Worm (Caenorhabditis elegans) whole organism, early embryonic: ENCODE data around the gene ZK402.2.

Source experiments
- B0310.2 ChIP-seq: sonication (generic microtip); optimal IDR thresholded peaks from 2 replicates; lab custom pipeline; 2016; ENCODE audit warnings: mild to moderate bottlenecking, missing genetic modification characterization, missing compliant biosample characterization
- aly-1 ChIP-seq: sonication (generic microtip); optimal IDR thresholded peaks from 2 replicates; lab custom pipeline; 2016; ENCODE audit warnings: missing genetic modification characterization, missing compliant biosample characterization
- ama-1 ChIP-seq: fragments of 150-350 bp; optimal IDR thresholded peaks from 2 replicates; lab custom pipeline; 2014
- ceh-36 ChIP-seq: sonication (generic microtip); optimal IDR thresholded peaks from 2 replicates; lab custom pipeline; 2016; ENCODE audit warnings: missing genetic modification characterization, inconsistent platforms, missing compliant biosample characterization
- ets-7 ChIP-seq: sonication (generic microtip); optimal IDR thresholded peaks from 2 replicates; lab custom pipeline; 2016; ENCODE audit warnings: missing genotype, missing genetic modification characterization, missing compliant biosample characterization
- flt-1 ChIP-seq: fragments of 200-800 bp; sonication (Bioruptor generic); IDR thresholded peaks from 2 replicates; pipeline ENCODE4 v1.3.6; 2022; ENCODE audit warnings: missing genetic modification characterization, missing compliant biosample characterization
- hmbx-1 ChIP-seq: sonication (generic microtip); optimal IDR thresholded peaks from 2 replicates; lab custom pipeline; 2016; ENCODE audit warnings: mild to moderate bottlenecking, missing genetic modification characterization, missing compliant biosample characterization
- hmg-4 ChIP-seq: fragments of 200-800 bp; sonication (Bioruptor generic); optimal IDR thresholded peaks from 2 replicates; lab custom pipeline; 2018; ENCODE audit warnings: mild to moderate bottlenecking, missing genetic modification characterization, missing compliant biosample characterization
- pes-1 ChIP-seq: fragments of 200-800 bp; sonication (Bioruptor generic); IDR thresholded peaks from 2 replicates; pipeline ENCODE4 v1.3.6; 2022; ENCODE audit warnings: missing genetic modification reagents, missing genetic modification characterization, missing compliant biosample characterization
- scrt-1 ChIP-seq: fragments of 200-800 bp; sonication (Bioruptor generic); IDR thresholded peaks from 2 replicates; pipeline ENCODE4 v1.3.6; 2022; ENCODE audit warnings: missing genetic modification characterization, missing compliant biosample characterization
- sea-1 ChIP-seq: fragments of 200-800 bp; sonication (Bioruptor generic); conservative IDR thresholded peaks from 2 replicates; pipeline ENCODE4 v1.3.6; 2022; ENCODE audit warnings: missing genetic modification characterization, missing compliant biosample characterization
- tbx-11 ChIP-seq: fragments of 200-800 bp; sonication (Bioruptor generic); IDR thresholded peaks from 2 replicates; pipeline ENCODE4 v1.3.6; 2022; ENCODE audit warnings: missing genetic modification characterization, missing compliant biosample characterization
- tbx-37 ChIP-seq: fragments of 200-800 bp; sonication (Bioruptor generic); conservative IDR thresholded peaks from 2 replicates; pipeline ENCODE4 v1.3.6; 2022; ENCODE audit warnings: missing genetic modification reagents, missing genetic modification characterization, missing compliant biosample characterization
- tra-4 ChIP-seq: sonication (generic microtip); optimal IDR thresholded peaks from 2 replicates; lab custom pipeline; 2017; ENCODE audit warnings: missing genetic modification characterization, missing compliant biosample characterization

- TF ChIP-seq tra-4 (tag; lab: Kevin White, UChicago) (no peak), scrt-1 (GFP tag; lab: Robert Waterston, UW) (no peak), flt-1 (GFP tag; lab: Robert Waterston, UW) (no peak), ama-1 (lab: Kevin White, UChicago) (no peak), hmg-4 (no peak), ets-7 (tag; lab: Kevin White, UChicago) (no peak), B0310.2 (tag; lab: Kevin White, UChicago) (no peak), tbx-37 (no peak), aly-1 (tag; lab: Kevin White, UChicago) (no peak), hmbx-1 (tag; lab: Kevin White, UChicago) (no peak), sea-1 (GFP tag; lab: Robert Waterston, UW) (no peak), tbx-11 (GFP tag; lab: Robert Waterston, UW) (no peak), pes-1 (GFP tag; lab: Robert Waterston, UW) (no peak), ceh-36 (tag; lab: Kevin White, UChicago) (no peak)
These were observed 40.2 kb downstream of the ZK402.2 start for ce11 chrX:1443556-1444243.
